Fruit fly (Drosophila melanogaster) whole organism: ENCODE results near the gene Cyp12e1.

Experiments used
- EcR ChIP-seq, 2 experiments: fragments of >200 bp; optimal IDR thresholded peaks; 2 replicates each; lab custom pipeline; 2017; ENCODE audit warnings: missing biosample characterization in 2 of 2, missing genetic modification characterization in 2 of 2, missing genetic modification reagents in 2 of 2
- psq ChIP-seq: fragments of >200 bp; optimal IDR thresholded peaks from 2 replicates; lab custom pipeline; 2017
- usp ChIP-seq: fragments of >200 bp; optimal IDR thresholded peaks from 2 replicates; lab custom pipeline; 2017; ENCODE audit warnings: missing biosample characterization, missing genetic modification characterization, mixed read lengths

DNA sequence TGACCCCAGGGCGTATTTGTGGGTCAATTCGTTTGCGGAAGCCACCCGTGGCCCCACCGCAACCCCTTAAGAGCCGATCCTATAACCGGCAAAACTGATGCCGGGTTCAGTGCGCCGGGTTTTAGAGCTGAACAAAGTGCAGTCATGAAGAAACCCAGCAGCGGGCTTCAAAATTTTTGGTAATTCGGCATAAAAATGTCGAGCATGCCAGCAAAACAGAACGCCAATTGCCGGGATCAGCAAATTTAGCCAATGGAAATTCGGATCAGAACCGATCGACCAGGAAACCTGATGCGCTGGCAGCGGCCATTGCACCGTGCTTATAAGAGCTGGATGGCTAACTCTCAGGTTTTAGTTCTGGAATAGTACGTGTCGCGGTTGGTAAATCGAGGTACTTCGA lies 26.9 kb upstream of the Cyp12e1 start:
- TF ChIP-seq EcR (GFP tag; optimal IDR thresholded peaks at IDR 0.05; lab: Kevin White, UChicago) = no peak
- no peak for TF ChIP-seq usp
- TF ChIP-seq psq (lab: Kevin White, UChicago) = no peak
